Fruit fly (Drosophila melanogaster) ovary, adult (tissue): ENCODE measurements around the gene CG32075.

Experiments
- CG17801 ChIP-seq: fragments of 200-800 bp; optimal IDR thresholded peaks from 2 replicates; lab custom pipeline; 2019; ENCODE audit warnings: missing biosample characterization, mild to moderate bottlenecking, missing genetic modification characterization, moderate library complexity; ENCODE audit not compliant: partially characterized antibody

CG32075 gene

DNA sequence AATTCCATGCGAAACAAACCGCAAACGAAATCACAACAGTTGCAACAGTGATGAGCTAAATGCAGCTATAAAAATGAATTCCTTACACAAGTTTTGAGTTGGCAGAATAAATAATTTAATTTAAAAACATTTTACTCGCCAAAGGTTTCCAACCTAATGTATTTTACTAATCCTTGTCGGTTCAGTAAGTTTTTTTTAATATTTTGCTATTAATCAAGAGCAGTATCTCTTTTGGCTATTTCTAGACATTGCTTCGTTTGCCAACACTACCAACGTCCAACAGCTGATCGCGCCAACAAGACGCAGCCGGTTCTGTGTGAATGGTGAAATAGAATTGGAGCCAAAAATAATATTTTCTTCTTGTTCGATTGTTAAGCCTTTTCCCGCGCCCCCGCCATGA is at the start of gene CG32075, which contains the start of the genes CG45101 and SuUR:
CG32075 (minus strand) TSS at position 253 of the 400 bp plus-strand sequence.
CG45101 (plus strand) TSS at position 303 of the 400 bp plus-strand sequence.
SuUR (plus strand) TSS at position 303 of the 400 bp plus-strand sequence.
- TF ChIP-seq CG17801 (GFP tag; lab: Kevin White, UChicago) = peak; percentile 60

DNA sequence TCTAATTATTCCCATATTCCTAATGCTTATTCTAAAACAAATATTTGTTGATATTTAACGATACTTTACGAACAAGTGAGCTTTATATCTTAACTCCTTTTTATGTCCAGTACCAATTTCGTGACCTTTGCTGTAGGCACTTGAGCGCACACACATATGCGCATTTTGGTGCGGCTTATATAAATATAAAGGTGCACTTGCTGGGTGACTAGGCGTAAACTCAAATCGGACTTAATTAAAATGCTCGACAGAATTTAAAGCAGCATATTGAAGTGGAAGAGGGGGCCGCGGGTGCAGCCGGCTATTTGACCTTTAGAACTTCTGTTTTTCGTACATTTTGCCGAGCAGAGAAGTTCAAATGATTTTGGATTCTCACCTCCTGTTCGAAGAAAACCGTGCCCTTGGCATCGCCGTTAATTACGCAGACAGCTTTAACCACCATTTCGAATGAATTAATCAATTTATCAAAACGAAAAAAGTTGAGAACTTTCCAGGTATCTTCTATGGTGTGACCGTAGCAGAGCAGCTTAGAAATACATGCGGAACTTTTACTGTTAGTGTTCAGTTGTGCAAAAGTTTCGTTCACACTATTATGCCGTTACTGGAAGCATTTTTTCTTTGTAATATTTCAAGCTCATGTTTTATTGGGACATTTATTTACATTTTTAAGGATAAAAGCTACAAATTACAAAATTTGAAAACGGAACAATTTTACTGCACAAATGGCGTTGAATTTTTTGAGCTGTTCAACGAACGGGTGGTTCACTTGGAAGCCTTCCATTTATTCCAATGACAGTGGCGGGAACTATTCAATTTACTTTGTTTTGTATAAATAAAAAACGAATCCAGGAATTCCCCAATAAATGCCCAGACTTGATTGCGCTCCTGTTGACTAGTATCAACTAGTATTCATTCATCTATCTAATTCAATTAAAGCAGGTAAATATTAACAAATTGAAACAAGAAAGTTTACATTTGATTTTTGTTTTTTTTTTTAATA is 48.8 kb upstream of the CG32075 start, which contains the start of gene Sod1:
Sod1 (minus strand) TSS at position 543 of the 1,000 bp plus-strand sequence.
- TF ChIP-seq CG17801 (GFP tag; lab: Kevin White, UChicago) = peak; percentile 76

- TF ChIP-seq CG17801 (GFP tag; lab: Kevin White, UChicago) = no peak
These were observed 47.7 kb upstream of the CG32075 start for dm6 chr3L:11112427-11112826.

- no peak for TF ChIP-seq CG17801 (GFP tag; lab: Kevin White, UChicago)
These were observed 44.7 kb upstream of the CG32075 start, which contains the start of the genes CG34012 and emei for dm6 chr3L:11109454-11109853. CG34012 (minus strand) TSS chr3L:11109505. emei (plus strand) TSS chr3L:11109690.

dm6 chr3L:11107935-11108334 is 43.2 kb upstream of the CG32075 start, which contains the start of gene CG12522:
CG12522 (plus strand) TSS chr3L:11108235.
- no peak for TF ChIP-seq CG17801 (GFP tag; lab: Kevin White, UChicago)

DNA sequence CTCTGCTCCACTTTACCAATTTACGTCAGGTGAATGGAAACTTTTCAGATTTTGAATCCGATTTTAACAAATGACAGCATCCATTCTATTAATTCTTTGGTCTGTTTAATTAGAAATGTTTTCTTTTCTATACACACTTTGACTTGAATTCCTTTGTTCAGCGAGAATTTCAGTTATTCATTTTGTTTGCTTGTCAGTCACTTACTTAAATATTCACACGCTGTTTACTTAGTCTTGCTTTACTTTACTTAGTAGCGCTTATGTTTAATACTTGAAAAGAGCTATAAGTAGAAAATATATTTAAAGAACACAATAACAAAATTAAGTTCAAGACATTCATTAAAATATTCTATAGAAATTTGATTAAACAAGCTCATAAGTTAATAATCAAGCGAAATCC is 42.7 kb upstream of the CG32075 start, which contains the start of gene CG32073:
CG32073 (minus strand) TSS at position 151 of the 400 bp plus-strand sequence.
- TF ChIP-seq CG17801 (GFP tag; lab: Kevin White, UChicago) = no peak

DNA sequence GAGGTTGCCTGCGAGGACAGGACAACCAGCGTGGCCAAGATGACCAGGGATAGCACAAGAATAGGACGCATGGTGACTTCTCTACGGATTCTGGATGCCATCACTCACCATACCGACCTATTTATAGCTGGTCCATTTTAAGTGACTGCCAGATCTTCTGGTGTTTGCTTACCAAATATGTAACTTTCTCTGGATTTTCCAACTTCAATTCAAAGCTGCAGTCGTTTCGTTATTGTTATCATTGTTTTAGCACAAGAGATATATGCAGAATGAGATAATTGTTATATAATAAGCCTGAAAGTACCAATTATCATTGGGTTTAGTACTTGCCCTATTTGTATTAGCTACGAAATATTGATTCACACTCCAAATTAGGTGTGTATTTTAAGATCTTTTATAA is 39.0 kb upstream of the CG32075 start, which contains the start of gene CG32071:
CG32071 (minus strand) TSS at position 101 of the 400 bp plus-strand sequence.
- no peak for TF ChIP-seq CG17801 (GFP tag; lab: Kevin White, UChicago)

dm6 chr3L:11102930-11103329 is 38.2 kb upstream of the CG32075 start, which contains the start of gene Elo68alpha:
Elo68alpha (minus strand) TSS chr3L:11103030.
- TF ChIP-seq CG17801 (GFP tag; lab: Kevin White, UChicago) = no peak

DNA sequence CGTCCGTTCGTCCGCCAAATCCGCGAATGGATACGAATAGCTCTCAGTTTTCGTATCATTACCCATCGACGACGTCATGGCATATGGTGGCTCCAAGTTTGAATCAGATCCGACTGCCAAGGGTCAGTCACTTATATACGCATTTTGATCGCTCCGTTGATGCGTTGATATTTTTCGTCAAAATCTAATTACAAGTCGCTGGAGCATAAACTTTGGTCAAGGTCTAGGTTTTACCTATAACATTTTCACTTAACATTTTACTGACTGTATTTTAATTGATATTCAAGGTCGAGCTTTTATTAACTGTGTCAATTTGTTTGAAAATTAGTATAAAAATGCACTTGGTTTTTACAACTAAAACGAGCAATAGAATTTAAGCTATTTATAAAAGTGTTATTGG is 36.9 kb upstream of the CG32075 start, which contains the start of gene Elo68beta:
Elo68beta (minus strand) TSS at position 101 of the 400 bp plus-strand sequence.
- TF ChIP-seq CG17801 (GFP tag; lab: Kevin White, UChicago) = no peak

dm6 chr3L:11097982-11098663 is 33.4 kb upstream of the CG32075 start, which contains the start of the genes Irbp18 and APP-BP1:
Irbp18 (minus strand) TSS chr3L:11098186.
APP-BP1 (plus strand) TSS chr3L:11098412.
- TF ChIP-seq CG17801 (GFP tag; lab: Kevin White, UChicago) = peak; percentile 91

- peak; percentile 92 for TF ChIP-seq CG17801 (GFP tag; lab: Kevin White, UChicago)
These were observed 31.6 kb upstream of the CG32075 start, which contains the start of the genes CG46439, Iyd and CG33947 for dm6 chr3L:11096195-11096908. CG46439 (minus strand) TSS chr3L:11096245. Iyd (minus strand) TSS chr3L:11096245. CG33947 (plus strand) TSS chr3L:11096496.

dm6 chr3L:11094279-11094678 is 29.5 kb upstream of the CG32075 start:
- no peak for TF ChIP-seq CG17801 (GFP tag; lab: Kevin White, UChicago)

DNA sequence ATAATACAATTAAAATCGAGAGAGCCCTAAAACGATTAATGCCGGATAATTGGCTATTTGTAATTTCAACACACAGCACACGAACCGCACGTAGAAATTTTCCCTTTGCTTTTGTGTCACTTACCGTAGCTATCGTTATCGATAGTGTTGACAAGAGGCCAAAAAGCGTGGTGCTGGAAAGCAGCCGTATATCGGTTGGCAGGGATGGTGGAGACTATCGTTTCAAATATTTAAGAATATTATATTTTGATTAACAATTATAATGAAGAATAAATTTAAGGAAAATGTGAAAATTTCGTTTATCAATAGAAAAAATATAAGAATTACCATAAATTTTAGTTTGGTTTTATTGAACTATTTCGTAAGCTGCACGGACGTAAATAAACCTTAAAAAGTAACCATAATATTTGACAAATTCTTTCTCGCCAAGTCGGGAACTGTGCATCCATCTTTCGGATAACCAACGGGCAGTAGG is 28.3 kb upstream of the CG32075 start, which contains the start of gene JIL-1:
JIL-1 (minus strand) TSS at position 148 of the 475 bp plus-strand sequence.
- peak; percentile 54 for TF ChIP-seq CG17801 (GFP tag; lab: Kevin White, UChicago)
